Worm (Caenorhabditis elegans) whole organism, early embryonic: ENCODE results near the gene sel-5.

Source experiments
- B0310.2 ChIP-seq: sonication (generic microtip); optimal IDR thresholded peaks from 2 replicates; lab custom pipeline; 2016; ENCODE audit warnings: mild to moderate bottlenecking, missing genetic modification characterization, missing compliant biosample characterization
- F13C5.2 ChIP-seq: sonication (generic microtip); optimal IDR thresholded peaks from 2 replicates; lab custom pipeline; 2017; ENCODE audit warnings: mild to moderate bottlenecking, missing genetic modification characterization, inconsistent platforms, missing compliant biosample characterization
- aly-1 ChIP-seq: sonication (generic microtip); optimal IDR thresholded peaks from 2 replicates; lab custom pipeline; 2016; ENCODE audit warnings: missing genetic modification characterization, missing compliant biosample characterization
- ama-1 ChIP-seq: fragments of 150-350 bp; optimal IDR thresholded peaks from 2 replicates; lab custom pipeline; 2014
- ceh-13 ChIP-seq: fragments of 200-800 bp; sonication (Bioruptor generic); optimal IDR thresholded peaks from 2 replicates; lab custom pipeline; 2018; ENCODE audit warnings: mild to moderate bottlenecking, missing genetic modification characterization, missing compliant biosample characterization
- ceh-36 ChIP-seq: sonication (generic microtip); optimal IDR thresholded peaks from 2 replicates; lab custom pipeline; 2016; ENCODE audit warnings: missing genetic modification characterization, inconsistent platforms, missing compliant biosample characterization
- ets-7 ChIP-seq: sonication (generic microtip); optimal IDR thresholded peaks from 2 replicates; lab custom pipeline; 2016; ENCODE audit warnings: missing genotype, missing genetic modification characterization, missing compliant biosample characterization
- flt-1 ChIP-seq: fragments of 200-800 bp; sonication (Bioruptor generic); IDR thresholded peaks from 2 replicates; pipeline ENCODE4 v1.3.6; 2022; ENCODE audit warnings: missing genetic modification characterization, missing compliant biosample characterization
- hmbx-1 ChIP-seq: sonication (generic microtip); optimal IDR thresholded peaks from 2 replicates; lab custom pipeline; 2016; ENCODE audit warnings: mild to moderate bottlenecking, missing genetic modification characterization, missing compliant biosample characterization
- hmg-4 ChIP-seq: fragments of 200-800 bp; sonication (Bioruptor generic); optimal IDR thresholded peaks from 2 replicates; lab custom pipeline; 2018; ENCODE audit warnings: mild to moderate bottlenecking, missing genetic modification characterization, missing compliant biosample characterization
- hnd-1 ChIP-seq: sonication (generic microtip); optimal IDR thresholded peaks from 2 replicates; lab custom pipeline; 2016; ENCODE audit warnings: missing genetic modification characterization, missing compliant biosample characterization
- pes-1 ChIP-seq: fragments of 200-800 bp; sonication (Bioruptor generic); IDR thresholded peaks from 2 replicates; pipeline ENCODE4 v1.3.6; 2022; ENCODE audit warnings: missing genetic modification reagents, missing genetic modification characterization, missing compliant biosample characterization
- scrt-1 ChIP-seq: fragments of 200-800 bp; sonication (Bioruptor generic); IDR thresholded peaks from 2 replicates; pipeline ENCODE4 v1.3.6; 2022; ENCODE audit warnings: missing genetic modification characterization, missing compliant biosample characterization
- sea-1 ChIP-seq: fragments of 200-800 bp; sonication (Bioruptor generic); conservative IDR thresholded peaks from 2 replicates; pipeline ENCODE4 v1.3.6; 2022; ENCODE audit warnings: missing genetic modification characterization, missing compliant biosample characterization
- tbx-11 ChIP-seq: fragments of 200-800 bp; sonication (Bioruptor generic); IDR thresholded peaks from 2 replicates; pipeline ENCODE4 v1.3.6; 2022; ENCODE audit warnings: missing genetic modification characterization, missing compliant biosample characterization
- tbx-37 ChIP-seq: fragments of 200-800 bp; sonication (Bioruptor generic); conservative IDR thresholded peaks from 2 replicates; pipeline ENCODE4 v1.3.6; 2022; ENCODE audit warnings: missing genetic modification reagents, missing genetic modification characterization, missing compliant biosample characterization
- tra-4 ChIP-seq: sonication (generic microtip); optimal IDR thresholded peaks from 2 replicates; lab custom pipeline; 2017; ENCODE audit warnings: missing genetic modification characterization, missing compliant biosample characterization

Gene sel-5

ce11 chrIII:4553316-4553715, 24.9 kb downstream of the sel-5 start, which contains the start of gene imph-1:
Gene imph-1, plus strand, starts transcription at chrIII:4553616.
- TF ChIP-seq hnd-1 (no peak), aly-1 (tag; lab: Kevin White, UChicago) (no peak), ceh-36 (tag; lab: Kevin White, UChicago) (no peak), pes-1 (GFP tag; lab: Robert Waterston, UW) (no peak), sea-1 (no peak)

ce11 chrIII:4552872-4553271, 25.4 kb downstream of the sel-5 start:
- no peak for TF ChIP-seq hmg-4 (GFP tag; lab: Kevin White, UChicago)
- no peak for TF ChIP-seq F13C5.2 (tag; lab: Kevin White, UChicago)
- TF ChIP-seq ceh-13 (GFP tag; lab: Kevin White, UChicago), result no peak
- no peak for TF ChIP-seq hnd-1
- TF ChIP-seq scrt-1 (GFP tag; lab: Robert Waterston, UW), result no peak
- TF ChIP-seq hmbx-1, result no peak
- TF ChIP-seq B0310.2 (tag; lab: Kevin White, UChicago), result no peak
- TF ChIP-seq ets-7 (tag; lab: Kevin White, UChicago), result no peak
- no peak for TF ChIP-seq tra-4
- TF ChIP-seq ceh-36 (tag; lab: Kevin White, UChicago), result no peak
- no peak for TF ChIP-seq pes-1 (GFP tag; lab: Robert Waterston, UW)
- TF ChIP-seq tbx-11, result no peak
- no peak for TF ChIP-seq tbx-37 (GFP tag; lab: Robert Waterston, UW)
- TF ChIP-seq flt-1, result no peak
- no peak for TF ChIP-seq sea-1
- no peak for TF ChIP-seq aly-1 (tag; lab: Kevin White, UChicago)
- no peak for TF ChIP-seq ama-1 (lab: Kevin White, UChicago)

ce11 chrIII:4551963-4552362, 26.3 kb downstream of the sel-5 start:
- TF ChIP-seq scrt-1 (GFP tag; lab: Robert Waterston, UW), result no peak
- TF ChIP-seq hnd-1, result no peak
- no peak for TF ChIP-seq hmbx-1
- TF ChIP-seq F13C5.2 (tag; lab: Kevin White, UChicago), result no peak
- TF ChIP-seq ama-1 (lab: Kevin White, UChicago), result no peak
- TF ChIP-seq tbx-37 (GFP tag; lab: Robert Waterston, UW), result no peak
- no peak for TF ChIP-seq sea-1

DNA sequence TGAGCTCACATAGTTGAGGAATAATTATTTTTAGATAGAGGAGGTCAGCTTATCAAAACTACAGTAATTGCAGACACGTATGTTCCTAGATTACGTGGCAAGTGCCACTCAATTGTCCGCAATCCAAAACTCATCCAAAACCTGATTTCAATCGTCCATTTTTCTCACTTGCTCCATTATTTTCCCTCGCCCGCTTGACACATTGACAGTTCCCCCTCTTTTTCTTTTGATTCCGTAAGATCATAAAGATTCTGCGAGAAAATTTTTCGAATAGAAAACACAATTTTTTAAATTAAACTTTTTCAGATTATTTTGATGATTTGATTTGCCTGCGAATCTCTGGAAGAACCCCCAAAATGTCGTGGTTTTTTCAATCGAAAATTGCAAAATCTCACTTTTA, 29.5 kb downstream of the sel-5 start, which contains the start of gene M88.4:
Gene M88.4, plus strand, starts transcription at position 301 of the 400 bp plus-strand sequence.
- TF ChIP-seq hmg-4 (GFP tag; lab: Kevin White, UChicago), result no peak
- no peak for TF ChIP-seq ceh-36 (tag; lab: Kevin White, UChicago)
- no peak for TF ChIP-seq tbx-37 (GFP tag; lab: Robert Waterston, UW)
- TF ChIP-seq aly-1 (tag; lab: Kevin White, UChicago), result no peak
- TF ChIP-seq ets-7 (tag; lab: Kevin White, UChicago), result no peak
- no peak for TF ChIP-seq flt-1
- TF ChIP-seq tbx-11, result no peak
- TF ChIP-seq hnd-1, result no peak
- TF ChIP-seq sea-1, result no peak
- no peak for TF ChIP-seq pes-1 (GFP tag; lab: Robert Waterston, UW)
- no peak for TF ChIP-seq scrt-1 (GFP tag; lab: Robert Waterston, UW)
- TF ChIP-seq ceh-13 (GFP tag; lab: Kevin White, UChicago), result no peak
- no peak for TF ChIP-seq B0310.2 (tag; lab: Kevin White, UChicago)
- TF ChIP-seq ama-1 (lab: Kevin White, UChicago), result no peak
- TF ChIP-seq F13C5.2 (tag; lab: Kevin White, UChicago), result no peak
- no peak for TF ChIP-seq tra-4

- TF ChIP-seq hnd-1, result no peak
- TF ChIP-seq hmbx-1, result no peak
- TF ChIP-seq tra-4, result no peak
Measured at ce11 chrIII:4544959-4545358, 33.3 kb downstream of the sel-5 start, which contains the start of gene M88.3. Gene M88.3, minus strand, starts transcription at chrIII:4545059.

DNA sequence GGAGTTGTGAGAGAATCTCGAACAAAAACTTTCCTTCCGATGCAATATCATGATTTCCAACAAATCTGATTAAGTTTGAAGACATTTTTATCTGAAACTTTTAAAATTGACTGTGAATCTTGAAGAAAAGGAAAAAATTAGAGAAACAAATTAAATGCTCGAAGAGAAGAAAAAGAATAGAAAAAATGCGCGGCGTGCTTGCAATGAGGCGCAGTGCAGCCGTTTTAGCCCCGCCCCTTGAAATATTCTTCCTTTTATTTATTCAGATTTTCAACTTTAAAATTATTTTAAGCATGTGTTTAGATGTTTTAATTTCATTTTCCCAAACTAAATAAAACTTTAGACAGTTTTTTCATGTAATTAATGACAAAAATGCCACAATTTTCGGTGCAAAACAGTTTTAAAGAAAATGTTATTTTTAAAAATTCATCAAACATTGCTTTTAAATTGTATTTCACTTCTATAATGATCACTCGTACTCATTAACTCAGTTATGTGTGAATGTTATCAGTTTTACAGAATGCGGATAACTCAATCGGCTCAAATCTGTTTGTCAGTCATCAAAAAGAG, 35.8 kb downstream of the sel-5 start, which contains the start of the genes mrps-34 and cisd-3.1:
Gene mrps-34, minus strand, starts transcription at position 91 of the 570 bp plus-strand sequence.
Gene cisd-3.1, plus strand, starts transcription at position 520 of the 570 bp plus-strand sequence.
- TF ChIP-seq aly-1 (tag; lab: Kevin White, UChicago) (no peak), sea-1 (no peak), B0310.2 (tag; lab: Kevin White, UChicago) (no peak), scrt-1 (GFP tag; lab: Robert Waterston, UW) (no peak), tbx-11 (no peak), hmbx-1 (no peak), hmg-4 (GFP tag; lab: Kevin White, UChicago) (no peak), hnd-1 (peak; percentile 18), flt-1 (peak; percentile 30; the same call in 1 of the 2 replicates), ama-1 (lab: Kevin White, UChicago) (no peak), ceh-13 (GFP tag; lab: Kevin White, UChicago) (no peak), F13C5.2 (tag; lab: Kevin White, UChicago) (peak; percentile 38), pes-1 (GFP tag; lab: Robert Waterston, UW) (no peak), ceh-36 (tag; lab: Kevin White, UChicago) (no peak), ets-7 (tag; lab: Kevin White, UChicago) (no peak), tra-4 (no peak), tbx-37 (GFP tag; lab: Robert Waterston, UW) (no peak)

DNA sequence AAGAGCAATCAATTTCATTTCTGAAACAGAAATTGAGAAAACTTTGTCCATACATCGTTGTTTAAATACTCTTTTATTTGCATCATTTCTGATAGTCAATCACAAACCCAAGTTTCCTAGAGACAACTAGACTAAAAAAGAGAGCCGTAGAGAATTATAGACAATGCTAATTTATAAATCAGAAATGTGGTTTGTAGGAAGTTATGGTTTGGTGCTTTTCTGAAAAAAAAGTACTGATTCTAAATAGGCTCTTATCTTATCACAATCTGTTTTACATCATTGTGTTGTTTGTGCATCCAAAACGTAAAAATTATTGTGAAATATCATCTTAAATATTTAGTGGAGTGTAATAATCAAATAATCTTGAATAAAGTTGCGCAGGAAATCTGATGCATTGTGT, 37.6 kb downstream of the sel-5 start, which contains the start of gene ugt-62:
Gene ugt-62, minus strand, starts transcription at position 20 of the 400 bp plus-strand sequence.
- no peak for TF ChIP-seq hnd-1
- TF ChIP-seq scrt-1 (GFP tag; lab: Robert Waterston, UW), result no peak
- no peak for TF ChIP-seq ama-1 (lab: Kevin White, UChicago)
- no peak for TF ChIP-seq ceh-36 (tag; lab: Kevin White, UChicago)
- no peak for TF ChIP-seq sea-1
- no peak for TF ChIP-seq tbx-11
- no peak for TF ChIP-seq F13C5.2 (tag; lab: Kevin White, UChicago)
- no peak for TF ChIP-seq hmbx-1

DNA sequence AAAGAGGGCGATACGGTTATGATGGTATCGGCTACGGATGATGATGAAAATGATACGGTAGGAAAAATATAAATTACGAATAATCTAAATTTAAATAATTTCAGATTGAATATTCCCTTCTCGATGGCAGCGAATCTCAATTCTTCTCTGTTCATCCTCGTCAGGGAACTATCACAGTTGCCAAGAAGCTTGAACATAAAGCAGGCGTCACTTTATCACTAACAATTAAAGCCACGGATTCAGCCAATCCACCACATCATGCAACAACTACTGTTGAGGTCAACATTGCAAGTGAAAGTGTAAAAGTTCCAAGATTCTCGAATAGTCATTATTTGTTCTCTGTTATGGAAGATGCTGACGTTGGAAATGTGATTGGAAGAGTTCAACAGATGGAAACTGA, 47.3 kb downstream of the sel-5 start:
- TF ChIP-seq aly-1 (tag; lab: Kevin White, UChicago) (no peak), B0310.2 (tag; lab: Kevin White, UChicago) (no peak), tbx-37 (GFP tag; lab: Robert Waterston, UW) (no peak), ama-1 (lab: Kevin White, UChicago) (no peak), pes-1 (GFP tag; lab: Robert Waterston, UW) (no peak), hmg-4 (GFP tag; lab: Kevin White, UChicago) (no peak), flt-1 (no peak), ceh-36 (tag; lab: Kevin White, UChicago) (no peak), tbx-11 (no peak), F13C5.2 (tag; lab: Kevin White, UChicago) (no peak), tra-4 (no peak), ceh-13 (GFP tag; lab: Kevin White, UChicago) (no peak), ets-7 (tag; lab: Kevin White, UChicago) (no peak), scrt-1 (GFP tag; lab: Robert Waterston, UW) (no peak), hnd-1 (no peak), sea-1 (no peak)
